Fruit fly (Drosophila melanogaster): Measurements from ENCODE around the gene nuf.

Gene nuf

dm6 chr3L:14233169-14233568 is 42.5 kb downstream of the nuf start, which contains the start of gene CG7924:
Gene CG7924, plus strand, starts transcription at chr3L:14233469.
- TF ChIP-seq svp (GFP tag) = peak; percentile 1
- no peak for TF ChIP-seq Met (GFP tag; optimal IDR thresholded peaks at IDR 0.05)
- peak; percentile 35 for TF ChIP-seq vri (GFP tag; optimal IDR thresholded peaks at IDR 0.05)

dm6 chr3L:14235820-14236219 is 45.1 kb downstream of the nuf start, which contains the start of gene CG34244:
Gene CG34244, minus strand, starts transcription at chr3L:14235941.
- TF ChIP-seq CG3032 (tag; optimal IDR thresholded peaks at IDR 0.05) (no peak), Eip78C (GFP tag) (peak; percentile 85), CG4318 (GFP tag; optimal IDR thresholded peaks at IDR 0.05) (no peak), Sox102F (GFP tag; optimal IDR thresholded peaks at IDR 0.05) (no peak), esn (GFP tag; optimal IDR thresholded peaks at IDR 0.05) (peak; percentile 5)

- TF ChIP-seq CG6276 (GFP tag; optimal IDR thresholded peaks at IDR 0.05) (no peak), ss (GFP tag; optimal IDR thresholded peaks at IDR 0.05) (no peak), CG11294 (GFP tag; IDR thresholded peaks at IDR 0.05) (no peak), CG4318 (GFP tag; optimal IDR thresholded peaks at IDR 0.05) (no peak), Eip75B (GFP tag; optimal IDR thresholded peaks at IDR 0.05) (no peak), Gug (GFP tag; IDR thresholded peaks at IDR 0.05) (no peak), cyc (GFP tag; optimal IDR thresholded peaks at IDR 0.05) (no peak), eg (GFP tag; IDR thresholded peaks at IDR 0.05) (no peak), CG10669 (GFP tag; optimal IDR thresholded peaks at IDR 0.05) (no peak), CG3032 (tag; optimal IDR thresholded peaks at IDR 0.05) (no peak), salr (GFP tag; optimal IDR thresholded peaks at IDR 0.05) (no peak), CG1621 (tag; optimal IDR thresholded peaks at IDR 0.05) (no peak), spab (GFP tag; optimal IDR thresholded peaks at IDR 0.05) (no peak), CG6163 (GFP tag; IDR thresholded peaks at IDR 0.05) (no peak), dsx (GFP tag; optimal IDR thresholded peaks at IDR 0.05; ENCODE audit: poor library complexity, severe bottlenecking) (no peak), CG8319 (GFP tag; optimal IDR thresholded peaks at IDR 0.05) (no peak), CG32006 (GFP tag; optimal IDR thresholded peaks at IDR 0.05) (no peak), pdm3 (GFP tag; optimal IDR thresholded peaks at IDR 0.05) (no peak), Lpt (GFP tag; optimal IDR thresholded peaks at IDR 0.05) (no peak)
Measured at dm6 chr3L:14236335-14236734, 45.7 kb downstream of the nuf start, which contains the start of gene CG7906. Gene CG7906, plus strand, starts transcription at chr3L:14236635.

dm6 chr3L:14239325-14239724 is 48.7 kb downstream of the nuf start:
- TF ChIP-seq CG10631 (GFP tag; optimal IDR thresholded peaks at IDR 0.05) (peak; percentile 58), CG9139 (GFP tag; optimal IDR thresholded peaks at IDR 0.05) (no peak), Eip93F (GFP tag; optimal IDR thresholded peaks at IDR 0.05) (no peak), esn (GFP tag; optimal IDR thresholded peaks at IDR 0.05) (peak; percentile 73), Ets96B (tag; optimal IDR thresholded peaks at IDR 0.05) (peak; percentile 51), CG16779 (tag; optimal IDR thresholded peaks at IDR 0.05) (no peak), eg (GFP tag; IDR thresholded peaks at IDR 0.05) (peak; percentile 57; the same call in 2 of the 3 replicates), CG6792 (GFP tag; optimal IDR thresholded peaks at IDR 0.05) (peak; percentile 33), CG4318 (GFP tag; optimal IDR thresholded peaks at IDR 0.05) (peak; percentile 58), svp (GFP tag) (peak; percentile 85), Lpt (GFP tag; optimal IDR thresholded peaks at IDR 0.05) (peak; percentile 42), CG8119 (GFP tag; IDR thresholded peaks at IDR 0.05) (peak; percentile 77), CG6808 (GFP tag; optimal IDR thresholded peaks at IDR 0.05) (peak; percentile 32), OdsH (GFP tag; optimal IDR thresholded peaks at IDR 0.05) (peak; percentile 64), CG10669 (GFP tag; optimal IDR thresholded peaks at IDR 0.05) (peak; percentile 48), Gug (GFP tag; IDR thresholded peaks at IDR 0.05) (peak; percentile 49), Ets21C (GFP tag; optimal IDR thresholded peaks at IDR 0.05) (peak; percentile 25), Hr4 (GFP tag; optimal IDR thresholded peaks at IDR 0.05) (peak; percentile 69), acj6 (GFP tag; optimal IDR thresholded peaks at IDR 0.05) (peak; percentile 53), CG15336 (GFP tag; IDR thresholded peaks at IDR 0.05) (peak; percentile 71), Smox (GFP tag; optimal IDR thresholded peaks at IDR 0.05) (peak; percentile 67), CG11902 (GFP tag; optimal IDR thresholded peaks at IDR 0.05) (no peak), CG8632 (GFP tag; optimal IDR thresholded peaks at IDR 0.05) (peak; percentile 44), CG11294 (GFP tag; IDR thresholded peaks at IDR 0.05) (no peak), Hr39 (GFP tag; optimal IDR thresholded peaks at IDR 0.05) (peak; percentile 38), CG6854 (GFP tag; optimal IDR thresholded peaks at IDR 0.05) (peak; percentile 28), Sox15 (GFP tag; optimal IDR thresholded peaks at IDR 0.05) (no peak), CG32006 (GFP tag; optimal IDR thresholded peaks at IDR 0.05) (peak; percentile 81), topi (GFP tag; optimal IDR thresholded peaks at IDR 0.05) (peak; percentile 63), CG8319 (GFP tag; optimal IDR thresholded peaks at IDR 0.05) (no peak), CG31627 (GFP tag; optimal IDR thresholded peaks at IDR 0.05) (peak; percentile 51)

Data from whole organism, prepupa.